Worm (Caenorhabditis elegans): Measurements from ENCODE around the gene T10B5.10.

ce11 chrV:1883131-1883530 is 27.1 kb upstream of the T10B5.10 start:
- TF ChIP-seq flt-1 (GFP tag; IDR thresholded peaks at IDR 0.05) (no peak), med-1 (GFP tag; optimal IDR thresholded peaks at IDR 0.05; ENCODE audit: insufficient read depth) (no peak), ref-1 (GFP tag; conservative IDR thresholded peaks at IDR 0.05) (no peak), klf-2 (GFP tag; conservative IDR thresholded peaks at IDR 0.05) (no peak)

Data from whole organism, midembryonic.